Worm (Caenorhabditis elegans) whole organism, L1 larva: ENCODE results near the gene mrpl-4.
A peak's percentile ranks its signal among the peaks of the same experiment; 100 is the strongest.

Experiments
- C34B4.2 ChIP-seq: sonication (generic microtip); optimal IDR thresholded peaks from 2 replicates; lab custom pipeline; 2017; ENCODE audit warnings: mild to moderate bottlenecking, missing genetic modification characterization, missing compliant biosample characterization
- blmp-1 ChIP-seq: fragments of 150-350 bp; optimal IDR thresholded peaks from 2 replicates; lab custom pipeline; 2014; ENCODE audit warnings: missing biosample characterization, missing genetic modification characterization
- ces-1 ChIP-seq: fragments of 150-350 bp; optimal IDR thresholded peaks from 2 replicates; lab custom pipeline; 2014; ENCODE audit warnings: missing biosample characterization, missing genetic modification reagents, missing genetic modification characterization
- dsc-1 ChIP-seq: sonication (generic microtip); optimal IDR thresholded peaks from 2 replicates; lab custom pipeline; 2016; ENCODE audit warnings: mild to moderate bottlenecking, missing genetic modification characterization, missing compliant biosample characterization
- efl-1 ChIP-seq, 4 experiments: fragments of 150-350 bp; optimal IDR thresholded peaks in 3 of 4; peaks in 1 of 4; 1 replicate in 1 of 4; 2 replicates in 3 of 4; lab custom pipeline; 2014; ENCODE audit warnings: missing biosample characterization in 2 of 4, missing genetic modification characterization in 2 of 4, missing genetic modification reagents in 2 of 4
- egl-27 ChIP-seq, 2 experiments: fragments of 150-350 bp in 1 of 2; sonication (generic microtip); optimal IDR thresholded peaks; 3 replicates each; lab custom pipeline; 2017 to 2018; ENCODE audit warnings: missing biosample characterization in 2 of 2, missing genetic modification characterization in 2 of 2, missing genetic modification reagents in 2 of 2
- elt-2 ChIP-seq: sonication (generic microtip); optimal IDR thresholded peaks from 2 replicates; lab custom pipeline; 2016; ENCODE audit warnings: missing genetic modification characterization, mild to moderate bottlenecking, inconsistent platforms, missing compliant biosample characterization, missing genetic modification reagents
- elt-3 ChIP-seq, 6 experiments: fragments of 150-350 bp in 1 of 6; sonication (generic microtip); optimal IDR thresholded peaks; 2 replicates each; lab custom pipeline; 2017 to 2018; ENCODE audit warnings: missing biosample characterization in 6 of 6, missing genetic modification characterization in 6 of 6, inconsistent platforms in 1 of 6
- fkh-8 ChIP-seq: sonication (generic microtip); optimal IDR thresholded peaks from 2 replicates; lab custom pipeline; 2016; ENCODE audit warnings: mild to moderate bottlenecking, missing genetic modification characterization, missing compliant biosample characterization
- hlh-4 ChIP-seq: sonication (generic microtip); optimal IDR thresholded peaks from 2 replicates; lab custom pipeline; 2016; ENCODE audit warnings: mild to moderate bottlenecking, missing genetic modification characterization, missing compliant biosample characterization
- irx-1 ChIP-seq: sonication (generic microtip); optimal IDR thresholded peaks from 2 replicates; lab custom pipeline; 2016; ENCODE audit warnings: missing genetic modification characterization, missing compliant biosample characterization
- jun-1 ChIP-seq: fragments of 150-350 bp; optimal IDR thresholded peaks from 2 replicates; lab custom pipeline; 2014; ENCODE audit warnings: missing biosample characterization, missing genetic modification reagents, missing genetic modification characterization
- lin-14 ChIP-seq: fragments of 200-800 bp; sonication (Bioruptor generic); optimal IDR thresholded peaks from 2 replicates; lab custom pipeline; 2018; ENCODE audit warnings: mild to moderate bottlenecking, missing genetic modification characterization, moderate library complexity, missing compliant biosample characterization
- lin-35 ChIP-seq, 2 experiments: fragments of 150-350 bp; optimal IDR thresholded peaks; 2 replicates each; lab custom pipeline; 2014; ENCODE audit warnings: missing biosample characterization in 2 of 2, missing genetic modification characterization in 2 of 2, missing genetic modification reagents in 2 of 2
- lin-39 ChIP-seq: fragments of 150-350 bp; optimal IDR thresholded peaks from 2 replicates; lab custom pipeline; 2014; ENCODE audit warnings: missing biosample characterization, missing genetic modification reagents, missing genetic modification characterization
- lir-3 ChIP-seq: sonication (generic microtip); optimal IDR thresholded peaks from 2 replicates; lab custom pipeline; 2016; ENCODE audit warnings: mild to moderate bottlenecking, missing genetic modification characterization, moderate library complexity, missing compliant biosample characterization; ENCODE audit not compliant: poor library complexity
- lsy-2 ChIP-seq, 2 experiments: fragments of 150-350 bp; optimal IDR thresholded peaks; 2 replicates each; lab custom pipeline; 2014; ENCODE audit warnings: missing biosample characterization in 2 of 2, missing genetic modification characterization in 2 of 2
- mab-9 ChIP-seq: fragments of 200-800 bp; sonication (Bioruptor generic); IDR thresholded peaks from 2 replicates; pipeline ENCODE4 v1.3.6; 2022; ENCODE audit warnings: missing genetic modification reagents, missing genetic modification characterization, missing compliant biosample characterization
- mep-1 ChIP-seq: fragments of 150-350 bp; optimal IDR thresholded peaks from 2 replicates; lab custom pipeline; 2014; ENCODE audit warnings: missing biosample characterization, missing genetic modification characterization
- nhr-12 ChIP-seq: sonication (generic microtip); optimal IDR thresholded peaks from 2 replicates; lab custom pipeline; 2017; ENCODE audit warnings: missing biosample characterization, missing genetic modification characterization
- nhr-20 ChIP-seq: sonication (generic microtip); optimal IDR thresholded peaks from 2 replicates; lab custom pipeline; 2016; ENCODE audit warnings: mild to moderate bottlenecking, missing genetic modification characterization, missing compliant biosample characterization
- nhr-237 ChIP-seq: fragments of 150-350 bp; optimal IDR thresholded peaks from 2 replicates; lab custom pipeline; 2014; ENCODE audit warnings: missing biosample characterization, missing genetic modification characterization
- nhr-84 ChIP-seq: sonication (generic microtip); optimal IDR thresholded peaks from 2 replicates; lab custom pipeline; 2017; ENCODE audit warnings: missing biosample characterization, missing genetic modification characterization
- nhr-85 ChIP-seq: sonication (generic microtip); peaks from one replicate; lab custom pipeline; 2016; ENCODE audit warnings: missing genetic modification characterization, inconsistent platforms, missing compliant biosample characterization
- nhr-90 ChIP-seq: sonication (generic microtip); optimal IDR thresholded peaks from 2 replicates; lab custom pipeline; 2016; ENCODE audit warnings: mild to moderate bottlenecking, missing genetic modification characterization, missing compliant biosample characterization; ENCODE audit not compliant: poor library complexity
- snu-23 ChIP-seq: sonication (generic microtip); optimal IDR thresholded peaks from 2 replicates; lab custom pipeline; 2016; ENCODE audit warnings: missing genetic modification characterization, missing compliant biosample characterization
- tbx-2 ChIP-seq: sonication (generic microtip); optimal IDR thresholded peaks from 2 replicates; lab custom pipeline; 2016; ENCODE audit warnings: missing genetic modification characterization, missing compliant biosample characterization
- unc-62 ChIP-seq: fragments of 150-350 bp; optimal IDR thresholded peaks from 2 replicates; lab custom pipeline; 2014; ENCODE audit warnings: missing biosample characterization, missing genetic modification reagents, missing genetic modification characterization
- vab-15 ChIP-seq: sonication (generic microtip); optimal IDR thresholded peaks from 2 replicates; lab custom pipeline; 2017; ENCODE audit warnings: missing genotype, mild to moderate bottlenecking, missing genetic modification characterization, missing compliant biosample characterization

Gene mrpl-4

ce11 chrV:8445636-8446035, 21.4 kb upstream of the mrpl-4 start (continued):
- no peak for TF ChIP-seq lir-3 (tag; lab: Kevin White, UChicago)
- no peak for TF ChIP-seq fkh-8 (tag; lab: Kevin White, UChicago)
- TF ChIP-seq unc-62 (GFP tag; lab: Kevin White, UChicago) = no peak
- TF ChIP-seq egl-27 (tag; optimal IDR thresholded peaks at IDR 0.05; lab: Kevin White, UChicago) = no peak
- TF ChIP-seq nhr-84 (tag; lab: Kevin White, UChicago) = no peak
- no peak for TF ChIP-seq irx-1

DNA sequence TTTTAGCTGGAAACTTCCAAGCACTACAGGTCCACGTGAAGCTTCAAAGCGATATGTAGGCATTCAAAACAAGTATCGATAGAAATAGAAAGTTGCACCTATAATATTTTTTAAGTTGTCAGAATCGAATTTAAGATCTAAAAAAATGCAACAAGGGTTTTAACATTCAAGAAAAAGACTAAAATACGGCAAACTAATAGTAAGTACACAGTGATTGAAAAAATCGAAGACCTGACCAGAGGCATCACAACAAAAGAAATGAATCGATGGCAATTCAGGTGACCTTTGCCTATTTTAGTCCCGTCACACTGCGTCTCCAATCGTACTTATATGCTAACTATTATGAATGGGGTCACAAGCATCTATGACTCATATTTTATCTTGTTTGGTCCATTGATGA, 19.1 kb upstream of the mrpl-4 start, which contains the start of gene T23B12.5:
TSS of gene T23B12.5 (minus strand) at position 101 of the 400 bp plus-strand sequence.
- TF ChIP-seq efl-1 (optimal IDR thresholded peaks at IDR 0.05; lab: Kevin White, UChicago) (no peak), efl-1 (GFP tag; optimal IDR thresholded peaks at IDR 0.05 in 1 of 2; lab: Kevin White, UChicago) (peak in 1 of 2 experiments; percentile 14), lir-3 (tag; lab: Kevin White, UChicago) (no peak)
- TF ChIP-seq, all 84 proteins: peak for 1

- TF ChIP-seq efl-1 (optimal IDR thresholded peaks at IDR 0.05; lab: Kevin White, UChicago) (no peak), efl-1 (GFP tag; optimal IDR thresholded peaks at IDR 0.05 in 1 of 2; lab: Kevin White, UChicago) (peak in 1 of 2 experiments; percentile 83), blmp-1 (tag; lab: Kevin White, UChicago) (peak; percentile 68), nhr-85 (tag; lab: Kevin White, UChicago) (peak; percentile 86), ces-1 (GFP tag; lab: Kevin White, UChicago) (no peak), nhr-20 (peak; percentile 6), lsy-2 (tag; optimal IDR thresholded peaks at IDR 0.05; lab: Kevin White, UChicago) (peak in 1 of 2 experiments; percentile 19), lin-14 (GFP tag; lab: Kevin White, UChicago) (peak; percentile 65), elt-3 (tag; optimal IDR thresholded peaks at IDR 0.05; lab: Kevin White, UChicago) (peak in 1 of 6 experiments; percentile 77), elt-2 (tag; lab: Kevin White, UChicago) (no peak), C34B4.2 (tag; lab: Kevin White, UChicago) (no peak)
Observed at ce11 chrV:8449241-8449640, 17.8 kb upstream of the mrpl-4 start.

DNA sequence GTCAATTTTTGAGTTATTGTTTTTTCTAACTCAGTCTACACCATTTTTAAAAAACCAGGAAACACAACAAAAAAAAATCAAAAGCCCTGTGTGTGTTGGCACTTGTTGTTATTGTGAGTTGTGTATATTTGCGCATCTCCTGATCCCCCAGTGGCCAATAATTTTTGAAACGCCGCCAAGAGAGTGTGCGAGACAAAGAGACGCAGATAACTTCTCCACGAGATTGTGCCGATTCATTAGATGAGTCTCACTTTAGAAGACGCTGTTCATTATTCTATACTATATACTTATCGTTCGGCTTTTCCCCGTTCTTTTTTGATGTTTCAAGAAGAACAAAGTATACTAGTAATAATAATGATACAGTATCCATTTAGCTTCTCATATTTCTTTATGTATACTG, 16.4 kb upstream of the mrpl-4 start:
- TF ChIP-seq nhr-85 (tag; lab: Kevin White, UChicago) = no peak
- TF ChIP-seq lin-14 (GFP tag; lab: Kevin White, UChicago) = peak; percentile 46
- no peak for TF ChIP-seq fkh-8 (tag; lab: Kevin White, UChicago)

DNA sequence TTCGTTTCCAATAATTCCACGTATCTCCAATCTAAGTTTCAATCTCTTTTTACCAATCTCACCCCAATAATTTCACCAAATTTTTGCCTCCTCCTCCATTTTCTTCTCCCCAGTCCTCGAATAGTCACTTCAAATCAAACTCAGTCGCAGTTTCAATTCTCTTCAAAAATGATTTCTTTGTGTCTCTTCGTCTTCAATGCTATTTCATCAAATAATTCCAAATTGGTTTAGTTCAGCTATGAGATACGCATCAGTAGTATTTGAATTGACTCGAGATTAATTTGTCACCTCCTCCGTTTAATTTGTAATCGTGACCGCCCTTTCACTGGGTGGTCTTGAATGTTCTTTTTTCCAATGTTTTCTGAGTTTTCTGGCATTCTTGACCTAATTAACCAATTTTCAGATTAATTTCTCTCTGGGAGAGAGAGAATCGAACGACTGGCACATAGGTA, 12.0 kb upstream of the mrpl-4 start, which contains the start of gene T23B12.11:
TSS of gene T23B12.11 (plus strand) at position 402 of the 452 bp plus-strand sequence.
- TF ChIP-seq tbx-2 (tag; lab: Kevin White, UChicago) (peak; percentile 10), lin-39 (tag; lab: Kevin White, UChicago) (no peak), irx-1 (peak; percentile 21), nhr-90 (no peak), nhr-20 (peak; percentile 43), nhr-12 (tag; lab: Kevin White, UChicago) (no peak), nhr-237 (tag; lab: Kevin White, UChicago) (no peak), efl-1 (optimal IDR thresholded peaks at IDR 0.05; lab: Kevin White, UChicago) (no peak), efl-1 (GFP tag; optimal IDR thresholded peaks at IDR 0.05 in 1 of 2; lab: Kevin White, UChicago) (no peak), nhr-85 (tag; lab: Kevin White, UChicago) (peak; percentile 93), hlh-4 (tag; lab: Kevin White, UChicago) (no peak), vab-15 (no peak), unc-62 (GFP tag; lab: Kevin White, UChicago) (no peak), snu-23 (GFP tag; lab: Kevin White, UChicago) (peak; percentile 40), lin-35 (GFP tag; optimal IDR thresholded peaks at IDR 0.05; lab: Kevin White, UChicago) (no peak), mep-1 (peak; percentile 18), mab-9 (GFP tag; lab: Robert Waterston, UW) (no peak), egl-27 (tag; optimal IDR thresholded peaks at IDR 0.05; lab: Kevin White, UChicago) (no peak), blmp-1 (tag; lab: Kevin White, UChicago) (peak; percentile 20), lin-14 (GFP tag; lab: Kevin White, UChicago) (peak; percentile 72)
- TF ChIP-seq, all 84 proteins: peak for 8

DNA sequence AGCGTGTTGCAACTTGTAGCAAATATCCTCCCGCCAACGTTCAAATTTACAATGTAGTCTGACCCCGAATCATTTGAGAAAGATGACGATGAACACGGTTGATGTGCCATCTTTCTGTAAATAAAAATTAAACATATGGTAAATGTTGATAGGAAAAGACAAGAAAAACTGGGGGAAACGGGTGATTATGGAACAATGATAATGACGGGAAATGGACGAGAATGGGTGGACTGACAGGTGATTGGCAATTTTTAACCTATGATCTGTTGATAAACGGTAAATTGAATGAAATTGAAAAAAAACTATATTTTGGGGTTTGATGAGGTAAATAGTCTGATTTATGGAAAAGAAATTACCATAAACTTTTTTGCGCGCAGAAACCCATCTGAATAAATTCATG, 6.8 kb upstream of the mrpl-4 start, which contains the start of gene T23B12.6:
TSS of gene T23B12.6 (minus strand) at position 114 of the 400 bp plus-strand sequence.
- TF ChIP-seq fkh-8 (tag; lab: Kevin White, UChicago) = no peak
- no peak for TF ChIP-seq lin-39 (tag; lab: Kevin White, UChicago)
- TF ChIP-seq elt-2 (tag; lab: Kevin White, UChicago) = peak; percentile 25
- no peak for TF ChIP-seq jun-1 (tag; lab: Kevin White, UChicago)
- no peak for TF ChIP-seq dsc-1 (tag; lab: Kevin White, UChicago)
